Worm (Caenorhabditis elegans) whole organism, L3 larva: ENCODE measurements around the gene R03D7.15.

Experiments used
- aly-2 ChIP-seq: fragments of 150-350 bp; optimal IDR thresholded peaks from 2 replicates; lab custom pipeline; 2014; ENCODE audit warnings: missing biosample characterization, missing genetic modification characterization
- ama-1 ChIP-seq: fragments of 150-350 bp; optimal IDR thresholded peaks from 2 replicates; lab custom pipeline; 2018
- ceh-16 ChIP-seq: sonication (generic microtip); optimal IDR thresholded peaks from 2 replicates; lab custom pipeline; 2017; ENCODE audit warnings: missing biosample characterization, missing genetic modification characterization
- ceh-82 ChIP-seq: fragments of 150-350 bp; optimal IDR thresholded peaks from 2 replicates; lab custom pipeline; 2014; ENCODE audit warnings: missing biosample characterization, missing genetic modification characterization
- ceh-9 ChIP-seq: sonication (generic microtip); optimal IDR thresholded peaks from 2 replicates; lab custom pipeline; 2018; ENCODE audit warnings: missing biosample characterization, missing genetic modification characterization
- daf-12 ChIP-seq: fragments of 150-350 bp; optimal IDR thresholded peaks from 2 replicates; lab custom pipeline; 2014; ENCODE audit warnings: missing biosample characterization, missing genetic modification reagents, missing genetic modification characterization
- egl-5 ChIP-seq: fragments of 150-350 bp; optimal IDR thresholded peaks from 2 replicates; lab custom pipeline; 2017; ENCODE audit warnings: missing biosample characterization, missing genetic modification reagents, missing genetic modification characterization, inconsistent platforms
- elt-1 ChIP-seq: fragments of 150-350 bp; optimal IDR thresholded peaks from 2 replicates; lab custom pipeline; 2014; ENCODE audit warnings: missing biosample characterization, missing genetic modification characterization
- elt-2 ChIP-seq: sonication (generic microtip); optimal IDR thresholded peaks from 2 replicates; lab custom pipeline; 2016; ENCODE audit warnings: missing genetic modification reagents, mild to moderate bottlenecking, missing genetic modification characterization, missing compliant biosample characterization
- eor-1 ChIP-seq, 2 experiments: fragments of 150-350 bp; optimal IDR thresholded peaks; 2 replicates each; lab custom pipeline; 2014 to 2018; ENCODE audit warnings: missing biosample characterization in 2 of 2, missing genetic modification characterization in 2 of 2
- fkh-2 ChIP-seq: fragments of 150-350 bp; optimal IDR thresholded peaks from 2 replicates; lab custom pipeline; 2014; ENCODE audit warnings: missing biosample characterization, missing genetic modification reagents, missing genetic modification characterization
- fos-1 ChIP-seq: fragments of 150-350 bp; optimal IDR thresholded peaks from 2 replicates; lab custom pipeline; 2014; ENCODE audit warnings: missing biosample characterization, missing genetic modification characterization
- hmg-11 ChIP-seq: sonication (generic microtip); optimal IDR thresholded peaks from 2 replicates; lab custom pipeline; 2016; ENCODE audit warnings: missing genetic modification characterization, missing compliant biosample characterization
- jun-1 ChIP-seq: fragments of 150-350 bp; optimal IDR thresholded peaks from 2 replicates; lab custom pipeline; 2014; ENCODE audit warnings: missing biosample characterization, missing genetic modification reagents, missing genetic modification characterization
- lin-15B ChIP-seq: fragments of 150-350 bp; optimal IDR thresholded peaks from 2 replicates; lab custom pipeline; 2014; ENCODE audit warnings: missing biosample characterization, missing genetic modification characterization
- lsy-12 ChIP-seq: sonication (generic microtip); optimal IDR thresholded peaks from 2 replicates; lab custom pipeline; 2016; ENCODE audit warnings: mild to moderate bottlenecking, missing genetic modification characterization, missing compliant biosample characterization
- mdl-1 ChIP-seq: fragments of 150-350 bp; optimal IDR thresholded peaks from 2 replicates; lab custom pipeline; 2014; ENCODE audit warnings: missing biosample characterization, missing genetic modification characterization
- nfya-1 ChIP-seq: sonication (generic microtip); optimal IDR thresholded peaks from 2 replicates; lab custom pipeline; 2017; ENCODE audit warnings: missing genetic modification characterization, mild to moderate bottlenecking, missing compliant biosample characterization, antibody characterized with exemption, moderate library complexity; ENCODE audit not compliant: insufficient read depth
- nhr-11 ChIP-seq: fragments of 150-350 bp; optimal IDR thresholded peaks from 2 replicates; lab custom pipeline; 2014; ENCODE audit warnings: missing biosample characterization, missing genetic modification characterization
- nhr-12 ChIP-seq: fragments of 150-350 bp; optimal IDR thresholded peaks from 2 replicates; lab custom pipeline; 2014; ENCODE audit warnings: missing biosample characterization, missing genetic modification characterization
- nhr-23 ChIP-seq: fragments of 150-350 bp; optimal IDR thresholded peaks from 2 replicates; lab custom pipeline; 2014; ENCODE audit warnings: missing biosample characterization, missing genetic modification reagents, missing genetic modification characterization
- nhr-237 ChIP-seq: fragments of 150-350 bp; optimal IDR thresholded peaks from 2 replicates; lab custom pipeline; 2014; ENCODE audit warnings: missing biosample characterization, missing genetic modification characterization
- nhr-25 ChIP-seq: sonication (generic microtip); optimal IDR thresholded peaks from 2 replicates; lab custom pipeline; 2017; ENCODE audit warnings: missing biosample characterization, missing genetic modification characterization
- nhr-28 ChIP-seq: fragments of 150-350 bp; optimal IDR thresholded peaks from 2 replicates; lab custom pipeline; 2014; ENCODE audit warnings: missing biosample characterization, missing genetic modification characterization
- nhr-43 ChIP-seq: sonication (generic microtip); optimal IDR thresholded peaks from 2 replicates; lab custom pipeline; 2016; ENCODE audit warnings: mild to moderate bottlenecking, missing genetic modification characterization, missing compliant biosample characterization; ENCODE audit not compliant: poor library complexity, severe bottlenecking
- nhr-76 ChIP-seq: fragments of 150-350 bp; sonication (generic microtip); optimal IDR thresholded peaks from 5 replicates; lab custom pipeline; 2014; ENCODE audit warnings: missing biosample characterization, missing genetic modification characterization
- nhr-77 ChIP-seq: fragments of 150-350 bp; optimal IDR thresholded peaks from 2 replicates; lab custom pipeline; 2014; ENCODE audit warnings: missing biosample characterization, missing genetic modification characterization
- pha-4 ChIP-seq: fragments of 150-350 bp; optimal IDR thresholded peaks from 2 replicates; lab custom pipeline; 2014; ENCODE audit warnings: missing biosample characterization, missing genetic modification reagents, missing genetic modification characterization
- pqm-1 ChIP-seq: fragments of 150-350 bp; optimal IDR thresholded peaks from 2 replicates; lab custom pipeline; 2017; ENCODE audit warnings: missing biosample characterization, missing genetic modification characterization, inconsistent platforms
- skn-1 ChIP-seq: fragments of 150-350 bp; optimal IDR thresholded peaks from 2 replicates; lab custom pipeline; 2014; ENCODE audit warnings: missing biosample characterization, missing genetic modification characterization
- snpc-4 ChIP-seq: fragments of 150-350 bp; optimal IDR thresholded peaks from 2 replicates; lab custom pipeline; 2014; ENCODE audit warnings: missing biosample characterization, missing genetic modification characterization
- unc-39 ChIP-seq: sonication (generic microtip); optimal IDR thresholded peaks from 4 replicates; lab custom pipeline; 2017; ENCODE audit warnings: missing biosample characterization, missing genetic modification characterization
- unc-62 ChIP-seq: fragments of 150-350 bp; sonication (generic microtip); optimal IDR thresholded peaks from 4 replicates; lab custom pipeline; 2014; ENCODE audit warnings: missing biosample characterization, missing genetic modification reagents, missing genetic modification characterization
- ztf-4 ChIP-seq: fragments of 150-350 bp; optimal IDR thresholded peaks from 2 replicates; lab custom pipeline; 2014; ENCODE audit warnings: missing biosample characterization, missing genetic modification characterization

R03D7.15 gene

DNA sequence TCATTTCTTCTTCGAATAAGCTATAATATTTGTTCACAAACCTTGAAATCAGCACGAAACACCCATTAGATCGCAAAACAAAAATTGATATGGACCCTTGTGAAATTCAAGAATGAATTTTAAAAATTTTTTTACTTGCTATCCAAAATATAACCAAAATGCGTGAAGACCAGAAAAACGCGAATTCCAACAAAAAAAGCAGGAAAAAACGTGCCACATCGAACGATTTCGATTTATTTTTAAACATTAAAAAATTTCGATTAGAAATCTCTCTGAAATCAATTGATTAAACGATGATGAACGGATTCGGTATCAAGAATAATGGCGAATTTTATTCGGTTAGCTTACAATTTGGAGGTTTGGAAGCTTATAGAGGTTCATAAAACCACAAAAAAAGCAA lies 5.3 kb downstream of the R03D7.15 start, which contains the start of the genes tceb-3 and gskl-1:
Gene tceb-3, minus strand, starts transcription at position 101 of the 400 bp plus-strand sequence.
Gene gskl-1, plus strand, starts transcription at position 243 of the 400 bp plus-strand sequence.
- TF ChIP-seq jun-1 (tag; lab: Kevin White, UChicago) (no peak), ceh-16 (no peak), nhr-76 (tag; lab: Kevin White, UChicago) (no peak), nhr-25 (no peak), daf-12 (tag; lab: Kevin White, UChicago) (no peak), nfya-1 (tag; lab: Kevin White, UChicago) (no peak)

ce11 chrII:10948236-10949025 lies 6.4 kb downstream of the R03D7.15 start:
- TF ChIP-seq lin-15B (tag; lab: Kevin White, UChicago), result no peak
- no peak for TF ChIP-seq pha-4 (tag; lab: Kevin White, UChicago)
- no peak for TF ChIP-seq hmg-11 (tag; lab: Kevin White, UChicago)
- TF ChIP-seq nhr-77 (tag; lab: Kevin White, UChicago), result no peak
- no peak for TF ChIP-seq fos-1 (tag; lab: Kevin White, UChicago)
- TF ChIP-seq nhr-43, result no peak
- no peak for TF ChIP-seq nhr-28 (tag; lab: Kevin White, UChicago)
- no peak for TF ChIP-seq ceh-82
- no peak for TF ChIP-seq jun-1 (tag; lab: Kevin White, UChicago)
- no peak for TF ChIP-seq unc-39 (tag; lab: Kevin White, UChicago)
- no peak for TF ChIP-seq nhr-11
- TF ChIP-seq mdl-1, result no peak
- no peak for TF ChIP-seq ztf-4

DNA sequence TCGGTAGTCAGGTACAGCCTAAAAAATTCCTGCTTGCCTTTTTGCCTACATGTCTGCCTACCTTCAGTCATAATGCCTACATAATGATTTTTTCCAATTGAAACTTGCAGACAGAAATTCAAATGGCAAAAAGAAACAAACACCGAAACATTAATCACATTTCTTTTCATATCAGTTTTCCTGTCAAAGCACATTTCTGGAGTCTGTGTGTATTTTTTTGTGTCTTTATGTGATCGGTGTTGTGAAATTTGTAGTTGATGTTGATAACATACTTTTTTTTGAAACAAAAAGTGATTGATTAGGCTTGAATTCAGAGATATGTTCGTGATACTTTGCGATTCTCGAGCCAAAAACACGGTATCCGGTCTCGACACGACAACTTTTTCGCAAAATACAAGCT lies 7.4 kb downstream of the R03D7.15 start:
- TF ChIP-seq snpc-4 (tag; lab: Kevin White, UChicago) (no peak), elt-1 (tag; lab: Kevin White, UChicago) (no peak), fos-1 (tag; lab: Kevin White, UChicago) (no peak), eor-1 (tag; optimal IDR thresholded peaks at IDR 0.05; lab: Kevin White, UChicago) (no peak), lsy-12 (tag; lab: Kevin White, UChicago) (no peak), nhr-12 (tag; lab: Kevin White, UChicago) (no peak), elt-2 (tag; lab: Kevin White, UChicago) (peak; percentile 56)

- TF ChIP-seq nhr-11, result peak; percentile 67
- TF ChIP-seq nhr-12 (tag; lab: Kevin White, UChicago), result no peak
- no peak for TF ChIP-seq aly-2
- TF ChIP-seq nhr-237 (tag; lab: Kevin White, UChicago), result no peak
- TF ChIP-seq daf-12 (tag; lab: Kevin White, UChicago), result no peak
- peak; percentile 30 for TF ChIP-seq nhr-23 (tag; lab: Kevin White, UChicago)
- TF ChIP-seq pqm-1 (tag; lab: Kevin White, UChicago), result peak; percentile 17
- peak; percentile 21 for TF ChIP-seq ama-1 (lab: Kevin White, UChicago)
- TF ChIP-seq nhr-76 (tag; lab: Kevin White, UChicago), result no peak
- no peak for TF ChIP-seq fkh-2
- TF ChIP-seq skn-1, result peak; percentile 61
- peak; percentile 9 for TF ChIP-seq hmg-11 (tag; lab: Kevin White, UChicago)
- TF ChIP-seq pha-4 (tag; lab: Kevin White, UChicago), result peak; percentile 89
- TF ChIP-seq unc-62, result no peak
- peak; percentile 33 for TF ChIP-seq elt-2 (tag; lab: Kevin White, UChicago)
- TF ChIP-seq unc-39 (tag; lab: Kevin White, UChicago), result no peak
- TF ChIP-seq lin-15B (tag; lab: Kevin White, UChicago), result peak; percentile 15
- TF ChIP-seq elt-1 (tag; lab: Kevin White, UChicago), result no peak
- TF ChIP-seq nhr-25, result no peak
- peak; percentile 39 for TF ChIP-seq nfya-1 (tag; lab: Kevin White, UChicago)
- no peak for TF ChIP-seq nhr-28 (tag; lab: Kevin White, UChicago)
These were observed 8.2 kb downstream of the R03D7.15 start, which contains the start of gene gst-5 for ce11 chrII:10950107-10950679. Gene gst-5 (plus strand): TSS chrII:10950352.

ce11 chrII:10953065-10953464 lies 11.0 kb downstream of the R03D7.15 start, which contains the start of gene nos-1:
Gene nos-1 (minus strand): TSS chrII:10953165.
- TF ChIP-seq pqm-1 (tag; lab: Kevin White, UChicago), result no peak
- no peak for TF ChIP-seq egl-5 (tag; lab: Kevin White, UChicago)
- TF ChIP-seq ceh-9 (tag; lab: Kevin White, UChicago), result no peak
- TF ChIP-seq ama-1 (lab: Kevin White, UChicago), result no peak
